Fruit fly (Drosophila melanogaster): ENCODE measurements around the gene dbf.

dm6 chr2L:10689221-10690034 lies 38.0 kb downstream of the dbf start, which contains the start of gene CG7294:
- no peak for TF ChIP-seq fd96Ca (GFP tag; IDR thresholded peaks at IDR 0.05)
- TF ChIP-seq CG34367 (tag; optimal IDR thresholded peaks at IDR 0.05): no peak
- no peak for TF ChIP-seq gl (tag; optimal IDR thresholded peaks at IDR 0.05)
- no peak for TF ChIP-seq Ets98B (GFP tag; IDR thresholded peaks at IDR 0.05)
- no peak for TF ChIP-seq CG17806 (tag; optimal IDR thresholded peaks at IDR 0.05)
- TF ChIP-seq CG14655 (GFP tag; optimal IDR thresholded peaks at IDR 0.05): no peak
- TF ChIP-seq CG12605 (GFP tag; IDR thresholded peaks at IDR 0.05): no peak

Measured in whole organism, pupa.